Worm (Caenorhabditis elegans) whole organism, mixed stage, embryonic: Measurements from ENCODE around the gene oac-37.
A peak's percentile ranks its signal among the peaks of the same experiment; 100 is the strongest.

ENCODE experiments used
- M03D4.4 ChIP-seq: sonication (generic microtip); optimal IDR thresholded peaks from 2 replicates; lab custom pipeline; 2017; ENCODE audit warnings: mild to moderate bottlenecking, missing genetic modification characterization, missing compliant biosample characterization
- bed-3 ChIP-seq: fragments of 200-800 bp; sonication (Bioruptor generic); optimal IDR thresholded peaks from 3 replicates; lab custom pipeline; 2018; ENCODE audit warnings: mild to moderate bottlenecking, missing genetic modification characterization, moderate library complexity, missing compliant biosample characterization
- blmp-1 ChIP-seq: fragments of 150-350 bp; optimal IDR thresholded peaks from 2 replicates; lab custom pipeline; 2014; ENCODE audit warnings: missing biosample characterization, missing genetic modification characterization
- ceh-39 ChIP-seq: fragments of 150-350 bp; optimal IDR thresholded peaks from 2 replicates; lab custom pipeline; 2014; ENCODE audit warnings: missing biosample characterization, missing genetic modification characterization
- ceh-43 ChIP-seq: fragments of 200-800 bp; sonication (Bioruptor generic); optimal IDR thresholded peaks from 2 replicates; lab custom pipeline; 2018; ENCODE audit warnings: mild to moderate bottlenecking, missing genetic modification characterization, moderate library complexity, missing compliant biosample characterization
- ceh-83 ChIP-seq: fragments of 200-800 bp; sonication (Bioruptor generic); optimal IDR thresholded peaks from 2 replicates; lab custom pipeline; 2018; ENCODE audit warnings: mild to moderate bottlenecking, missing genetic modification characterization, missing compliant biosample characterization
- ces-1 ChIP-seq: fragments of 150-350 bp; optimal IDR thresholded peaks from 2 replicates; lab custom pipeline; 2014; ENCODE audit warnings: missing biosample characterization, missing genetic modification reagents, missing genetic modification characterization
- cnd-1 ChIP-seq: fragments of 200-800 bp; sonication (Bioruptor generic); optimal IDR thresholded peaks from 2 replicates; lab custom pipeline; 2018; ENCODE audit warnings: mild to moderate bottlenecking, missing genetic modification characterization, missing compliant biosample characterization
- drap-1 ChIP-seq: fragments of 200-800 bp; sonication (Bioruptor generic); optimal IDR thresholded peaks from 3 replicates; lab custom pipeline; 2018; ENCODE audit warnings: mild to moderate bottlenecking, missing genetic modification characterization, missing compliant biosample characterization
- elt-1 ChIP-seq: sonication (generic microtip); optimal IDR thresholded peaks from 2 replicates; lab custom pipeline; 2017; ENCODE audit warnings: missing genetic modification characterization, mild to moderate bottlenecking, missing compliant biosample characterization, antibody characterized with exemption, moderate library complexity, borderline replicate concordance; ENCODE audit not compliant: insufficient read depth
- flh-1 ChIP-seq: fragments of 200-800 bp; sonication (Bioruptor generic); optimal IDR thresholded peaks from 2 replicates; lab custom pipeline; 2018; ENCODE audit warnings: mild to moderate bottlenecking, missing genetic modification characterization, moderate library complexity, missing compliant biosample characterization
- ham-2 ChIP-seq: fragments of 200-800 bp; sonication (Bioruptor generic); optimal IDR thresholded peaks from 2 replicates; lab custom pipeline; 2018; ENCODE audit warnings: mild to moderate bottlenecking, missing genetic modification characterization, missing compliant biosample characterization
- hlh-1 ChIP-seq: fragments of 150-350 bp; optimal IDR thresholded peaks from 2 replicates; lab custom pipeline; 2014; ENCODE audit warnings: missing biosample characterization, missing genetic modification reagents, missing genetic modification characterization
- lin-13 ChIP-seq: fragments of 150-350 bp; optimal IDR thresholded peaks from 2 replicates; lab custom pipeline; 2014; ENCODE audit warnings: missing biosample characterization, missing genetic modification characterization
- lin-32 ChIP-seq: fragments of 200-800 bp; sonication (Bioruptor generic); optimal IDR thresholded peaks from 2 replicates; lab custom pipeline; 2018; ENCODE audit warnings: mild to moderate bottlenecking, missing genetic modification characterization, missing compliant biosample characterization
- lsy-2 ChIP-seq: fragments of 150-350 bp; optimal IDR thresholded peaks from 2 replicates; lab custom pipeline; 2014; ENCODE audit warnings: missing biosample characterization, missing genetic modification characterization
- mab-5 ChIP-seq: fragments of 150-350 bp; optimal IDR thresholded peaks from 2 replicates; lab custom pipeline; 2014; ENCODE audit warnings: missing biosample characterization, missing genetic modification characterization
- mep-1 ChIP-seq: fragments of 150-350 bp; optimal IDR thresholded peaks from 2 replicates; lab custom pipeline; 2017; ENCODE audit warnings: missing biosample characterization, missing genetic modification reagents, missing genetic modification characterization, inconsistent platforms
- mls-2 ChIP-seq: sonication (generic microtip); optimal IDR thresholded peaks from 2 replicates; lab custom pipeline; 2016; ENCODE audit warnings: mild to moderate bottlenecking, missing genetic modification characterization, moderate library complexity, missing compliant biosample characterization
- nhr-12 ChIP-seq: fragments of 150-350 bp; optimal IDR thresholded peaks from 2 replicates; lab custom pipeline; 2014; ENCODE audit warnings: missing biosample characterization, missing genetic modification characterization
- nhr-2 ChIP-seq: fragments of 150-350 bp; optimal IDR thresholded peaks from 2 replicates; lab custom pipeline; 2014; ENCODE audit warnings: missing biosample characterization, missing genetic modification characterization
- nhr-237 ChIP-seq: fragments of 150-350 bp; optimal IDR thresholded peaks from 2 replicates; lab custom pipeline; 2014; ENCODE audit warnings: missing biosample characterization, missing genetic modification characterization
- nhr-28 ChIP-seq: fragments of 150-350 bp; optimal IDR thresholded peaks from 2 replicates; lab custom pipeline; 2014; ENCODE audit warnings: missing biosample characterization, missing genetic modification characterization
- nhr-76 ChIP-seq: sonication (generic microtip); optimal IDR thresholded peaks from 2 replicates; lab custom pipeline; 2017; ENCODE audit warnings: missing biosample characterization, missing genetic modification characterization
- pha-4 ChIP-seq: fragments of 150-350 bp; optimal IDR thresholded peaks from 2 replicates; lab custom pipeline; 2018; ENCODE audit warnings: missing biosample characterization, missing genetic modification reagents, missing genetic modification characterization
- sem-2 ChIP-seq: fragments of 200-800 bp; sonication (Bioruptor generic); optimal IDR thresholded peaks from 2 replicates; lab custom pipeline; 2018; ENCODE audit warnings: mild to moderate bottlenecking, missing genetic modification characterization, missing compliant biosample characterization
- snpc-4 ChIP-seq: fragments of 150-350 bp; optimal IDR thresholded peaks from 2 replicates; lab custom pipeline; 2014; ENCODE audit warnings: missing biosample characterization, missing genetic modification characterization
- tbx-8 ChIP-seq: fragments of 200-800 bp; sonication (Bioruptor generic); optimal IDR thresholded peaks from 2 replicates; lab custom pipeline; 2018; ENCODE audit warnings: mild to moderate bottlenecking, missing genetic modification characterization, moderate library complexity, missing compliant biosample characterization
- unc-120 ChIP-seq: sonication (generic microtip); optimal IDR thresholded peaks from 2 replicates; lab custom pipeline; 2017; ENCODE audit warnings: missing genetic modification characterization, missing compliant biosample characterization; ENCODE audit not compliant: poor library complexity, severe bottlenecking
- unc-62 ChIP-seq: fragments of 150-350 bp; optimal IDR thresholded peaks from 2 replicates; lab custom pipeline; 2014; ENCODE audit warnings: missing biosample characterization, missing genetic modification reagents, missing genetic modification characterization
- zip-8 ChIP-seq: fragments of 150-350 bp; optimal IDR thresholded peaks from 2 replicates; lab custom pipeline; 2014; ENCODE audit warnings: missing biosample characterization, missing genetic modification characterization
- ztf-11 ChIP-seq: fragments of 150-350 bp; optimal IDR thresholded peaks from 2 replicates; lab custom pipeline; 2014; ENCODE audit warnings: missing biosample characterization, missing genetic modification characterization

oac-37 gene

DNA sequence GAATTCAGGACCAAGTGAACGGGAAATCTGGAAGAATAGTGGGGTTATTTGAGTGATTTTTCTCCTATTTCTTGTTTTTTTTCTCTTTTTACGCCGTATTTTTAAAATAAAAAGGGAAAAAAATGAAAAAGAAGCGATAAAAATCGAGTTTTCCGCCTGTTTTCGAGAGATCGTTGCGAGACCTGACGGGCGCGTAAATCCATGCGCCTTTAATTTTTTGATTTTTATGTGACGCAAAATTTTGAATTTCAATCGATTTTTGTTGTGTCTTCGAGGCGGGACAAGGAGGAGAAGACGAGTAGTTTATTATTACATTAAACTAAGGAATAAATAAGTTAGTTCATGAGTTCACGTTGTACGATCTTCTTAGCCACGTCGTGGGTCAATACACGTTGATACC, 32.1 kb upstream of the oac-37 start:
- TF ChIP-seq hlh-1 (tag; lab: Kevin White, UChicago) (no peak), drap-1 (GFP tag; lab: Kevin White, UChicago) (no peak), unc-62 (GFP tag; lab: Kevin White, UChicago) (no peak), ham-2 (GFP tag; lab: Kevin White, UChicago) (no peak), mep-1 (no peak), lin-32 (no peak), bed-3 (GFP tag; lab: Kevin White, UChicago) (no peak), lsy-2 (tag; lab: Kevin White, UChicago) (no peak), cnd-1 (tag; lab: Kevin White, UChicago) (no peak), mab-5 (no peak), snpc-4 (no peak), sem-2 (no peak), ceh-83 (no peak), lin-13 (tag; lab: Kevin White, UChicago) (no peak), pha-4 (tag; lab: Kevin White, UChicago) (no peak), nhr-237 (tag; lab: Kevin White, UChicago) (no peak), zip-8 (tag; lab: Kevin White, UChicago) (no peak), nhr-12 (tag; lab: Kevin White, UChicago) (no peak), M03D4.4 (tag; lab: Kevin White, UChicago) (no peak)

DNA sequence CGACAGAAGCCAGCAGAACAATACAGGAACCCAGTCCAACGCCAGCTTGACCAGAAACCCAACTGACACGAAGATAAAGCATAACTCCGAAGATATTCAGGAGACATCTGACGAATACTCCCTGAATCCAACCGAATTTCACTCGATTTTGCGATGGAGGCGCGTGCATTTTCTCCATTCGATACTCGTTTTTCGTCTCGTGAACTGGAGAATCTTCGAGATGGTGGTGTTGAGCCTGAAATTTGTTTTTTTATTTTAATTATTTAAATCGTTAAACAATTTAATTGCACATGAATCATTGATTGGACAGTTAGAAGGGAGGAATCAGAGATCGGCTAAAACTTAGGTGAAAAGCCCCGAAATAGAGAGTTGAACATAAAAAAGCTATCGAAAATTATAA, 31.3 kb upstream of the oac-37 start:
- no peak for TF ChIP-seq nhr-237 (tag; lab: Kevin White, UChicago)
- TF ChIP-seq unc-120 (tag; lab: Kevin White, UChicago): no peak
- no peak for TF ChIP-seq lin-32
- TF ChIP-seq ztf-11: no peak

DNA sequence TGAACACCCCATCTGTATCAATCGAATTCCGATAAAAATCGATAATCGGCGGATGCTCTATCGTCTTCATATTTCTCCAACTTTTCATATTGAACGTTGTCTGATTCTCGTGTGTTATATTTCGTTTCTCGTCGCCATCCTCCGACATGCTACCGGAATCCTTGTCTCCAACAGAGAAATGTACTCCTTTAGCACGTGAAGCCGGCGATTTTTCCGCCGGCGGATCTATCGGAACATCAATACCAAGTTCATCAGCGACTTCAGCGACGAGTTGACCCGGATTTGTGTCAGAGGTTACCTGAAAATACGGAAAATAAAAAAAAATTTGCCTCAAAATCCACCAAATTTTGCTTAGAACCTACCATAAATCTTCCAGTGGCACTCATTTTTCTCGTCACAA, 30.6 kb upstream of the oac-37 start:
- TF ChIP-seq ceh-43 (GFP tag; lab: Kevin White, UChicago) (no peak), mls-2 (tag; lab: Kevin White, UChicago) (no peak), cnd-1 (tag; lab: Kevin White, UChicago) (no peak), nhr-237 (tag; lab: Kevin White, UChicago) (no peak), ztf-11 (no peak), flh-1 (no peak), unc-62 (GFP tag; lab: Kevin White, UChicago) (no peak), ces-1 (GFP tag; lab: Kevin White, UChicago) (no peak), snpc-4 (no peak), ceh-83 (no peak), tbx-8 (GFP tag; lab: Kevin White, UChicago) (no peak), M03D4.4 (tag; lab: Kevin White, UChicago) (no peak), bed-3 (GFP tag; lab: Kevin White, UChicago) (no peak), blmp-1 (tag; lab: Kevin White, UChicago) (no peak), drap-1 (GFP tag; lab: Kevin White, UChicago) (no peak), nhr-2 (no peak), elt-1 (tag; lab: Kevin White, UChicago) (no peak), ceh-39 (no peak)

DNA sequence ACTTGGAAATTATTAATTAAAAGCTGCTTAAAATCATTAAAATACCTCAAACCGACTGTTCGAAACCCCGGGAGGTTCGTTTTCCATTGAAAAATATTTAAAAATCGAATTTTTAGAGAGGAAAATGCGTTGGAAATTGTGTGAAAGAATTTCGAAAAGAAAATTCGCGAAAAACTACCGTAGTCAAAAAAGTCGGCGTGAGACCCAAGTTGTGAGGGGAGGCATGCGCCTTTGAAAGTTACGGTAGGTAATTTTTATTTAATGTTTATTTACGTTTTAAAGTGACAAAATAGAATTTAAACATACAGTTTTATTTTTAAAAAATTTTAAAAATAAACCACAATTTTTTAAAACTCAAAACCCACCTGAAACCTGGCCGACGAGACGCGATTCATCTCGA, 30.1 kb upstream of the oac-37 start:
- TF ChIP-seq cnd-1 (tag; lab: Kevin White, UChicago) (no peak), lin-32 (no peak), hlh-1 (tag; lab: Kevin White, UChicago) (no peak), ces-1 (GFP tag; lab: Kevin White, UChicago) (no peak), blmp-1 (tag; lab: Kevin White, UChicago) (no peak), nhr-76 (no peak), unc-120 (tag; lab: Kevin White, UChicago) (no peak), pha-4 (tag; lab: Kevin White, UChicago) (no peak), lin-13 (tag; lab: Kevin White, UChicago) (no peak), ceh-83 (no peak), snpc-4 (no peak), nhr-2 (no peak), mep-1 (no peak), zip-8 (tag; lab: Kevin White, UChicago) (no peak), mab-5 (no peak), nhr-237 (tag; lab: Kevin White, UChicago) (no peak)

DNA sequence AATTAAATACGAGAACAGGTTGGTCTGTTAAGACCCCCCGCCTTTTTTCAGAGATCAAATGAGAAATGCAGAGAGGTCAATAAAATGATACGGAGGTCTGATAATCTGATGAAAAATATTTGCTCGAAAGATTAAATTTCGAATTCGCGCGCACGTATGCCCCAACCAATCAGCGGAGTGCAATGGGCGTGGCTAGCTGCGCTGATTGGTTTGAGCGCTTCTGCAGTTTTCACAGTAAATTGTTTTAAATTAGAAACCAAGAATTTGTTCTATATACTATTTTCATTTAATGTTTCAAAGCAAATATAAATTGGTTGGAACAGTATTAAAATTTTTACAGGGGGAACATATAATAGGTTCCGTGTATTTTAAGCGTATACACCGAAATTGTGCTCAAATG, 26.4 kb upstream of the oac-37 start:
- peak; percentile 47 for TF ChIP-seq pha-4 (tag; lab: Kevin White, UChicago)
- TF ChIP-seq nhr-28 (tag; lab: Kevin White, UChicago): no peak
- TF ChIP-seq nhr-12 (tag; lab: Kevin White, UChicago): no peak
